Fruit fly (Drosophila melanogaster): ENCODE results near the gene CG5114.

DNA sequence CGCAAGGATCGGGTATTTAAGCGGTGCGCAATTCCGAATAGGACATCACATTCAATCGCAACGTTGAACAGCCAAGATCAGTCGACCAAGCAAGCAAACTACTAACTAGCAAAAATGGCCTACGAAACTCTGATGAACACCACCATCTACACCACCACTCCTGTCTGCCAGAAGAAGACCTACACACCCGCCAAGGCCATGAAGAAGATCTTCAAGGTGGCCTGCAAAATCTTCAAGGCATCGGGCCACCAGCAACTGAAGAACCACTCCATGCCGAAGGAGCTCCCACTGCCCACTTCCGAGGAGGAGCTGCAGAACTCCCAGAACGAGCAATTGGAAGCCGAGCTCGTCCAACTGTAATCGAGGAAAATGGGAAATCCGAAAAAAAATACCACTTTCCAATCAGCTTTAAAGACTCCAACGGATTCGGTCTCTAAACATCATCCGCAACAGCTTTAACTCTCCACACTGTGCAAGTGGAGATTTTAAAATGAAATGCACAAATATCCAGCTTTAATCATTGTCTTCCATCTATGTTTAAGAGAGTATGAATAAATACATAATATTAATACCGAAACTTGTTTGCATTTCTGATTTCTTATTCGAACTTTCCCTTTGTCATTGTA is 9.9 kb upstream of the CG5114 start, which contains the start of gene Brd:
- TF ChIP-seq Myc (optimal IDR thresholded peaks at IDR 0.05), result no peak
- no peak for TF ChIP-seq insv (optimal IDR thresholded peaks at IDR 0.05)
